Fruit fly (Drosophila melanogaster) Kc167 (cell line): ENCODE measurements around the gene IA-2.

Source experiments
- Myc ChIP-seq: fragments of >200 bp; optimal IDR thresholded peaks from 2 replicates; lab custom pipeline; 2017; ENCODE audit warnings: missing external identifiers
- Sin3A ChIP-seq: fragments of >200 bp; optimal IDR thresholded peaks from 2 replicates; lab custom pipeline; 2018; ENCODE audit warnings: missing external identifiers
- h ChIP-seq: fragments of >200 bp; optimal IDR thresholded peaks from 3 replicates; lab custom pipeline; 2018; ENCODE audit warnings: missing external identifiers
- insv ChIP-seq: fragments of >200 bp; optimal IDR thresholded peaks from 3 replicates; lab custom pipeline; 2018; ENCODE audit warnings: missing external identifiers
- psq ChIP-seq: fragments of >200 bp; optimal IDR thresholded peaks from 2 replicates; lab custom pipeline; 2017; ENCODE audit warnings: missing external identifiers
- ttk ChIP-seq: sonication (Bioruptor generic); optimal IDR thresholded peaks from 2 replicates; lab custom pipeline; 2017; ENCODE audit warnings: missing external identifiers

Gene IA-2

dm6 chr2L:1049361-1049760, 1.5 kb upstream of the IA-2 start:
- TF ChIP-seq h (lab: Kevin White, UChicago) (no peak), Sin3A (no peak), ttk (lab: Kevin White, UChicago) (no peak), psq (lab: Kevin White, UChicago) (no peak), Myc (lab: Kevin White, UChicago) (no peak), insv (lab: Kevin White, UChicago) (no peak)

- no peak for TF ChIP-seq psq (lab: Kevin White, UChicago)
- TF ChIP-seq insv (lab: Kevin White, UChicago) = no peak
These were observed 993 bp upstream of the IA-2 start for dm6 chr2L:1048846-1049245.

- TF ChIP-seq h (lab: Kevin White, UChicago) (no peak), insv (lab: Kevin White, UChicago) (no peak), Sin3A (no peak), Myc (lab: Kevin White, UChicago) (no peak), ttk (lab: Kevin White, UChicago) (no peak), psq (lab: Kevin White, UChicago) (no peak)
These were observed 574 bp upstream of the IA-2 start for dm6 chr2L:1048427-1048826.

dm6 chr2L:1047245-1047644, 608 bp downstream of the IA-2 start:
- no peak for TF ChIP-seq psq (lab: Kevin White, UChicago)
- no peak for TF ChIP-seq insv (lab: Kevin White, UChicago)
- no peak for TF ChIP-seq h (lab: Kevin White, UChicago)
- no peak for TF ChIP-seq Sin3A
- no peak for TF ChIP-seq Myc (lab: Kevin White, UChicago)
- no peak for TF ChIP-seq ttk (lab: Kevin White, UChicago)

- no peak for TF ChIP-seq psq (lab: Kevin White, UChicago)
These were observed 4.5 kb downstream of the IA-2 start for dm6 chr2L:1043195-1043990.

- no peak for TF ChIP-seq insv (lab: Kevin White, UChicago)
- no peak for TF ChIP-seq ttk (lab: Kevin White, UChicago)
- no peak for TF ChIP-seq psq (lab: Kevin White, UChicago)
- no peak for TF ChIP-seq Myc (lab: Kevin White, UChicago)
- no peak for TF ChIP-seq Sin3A
- no peak for TF ChIP-seq h (lab: Kevin White, UChicago)
These were observed 11.0 kb downstream of the IA-2 start, which contains the start of gene gNacalpha for dm6 chr2L:1036811-1037296. Gene gNacalpha (plus strand): TSS chr2L:1037246.

dm6 chr2L:1026797-1027196, 21.1 kb downstream of the IA-2 start, which contains the start of gene CG4375:
Gene CG4375 (minus strand): TSS chr2L:1026897.
- TF ChIP-seq psq (lab: Kevin White, UChicago) (no peak), Myc (lab: Kevin White, UChicago) (no peak), ttk (lab: Kevin White, UChicago) (no peak), h (lab: Kevin White, UChicago) (no peak), Sin3A (no peak), insv (lab: Kevin White, UChicago) (no peak)

- TF ChIP-seq insv (lab: Kevin White, UChicago) (no peak), Myc (lab: Kevin White, UChicago) (no peak), psq (lab: Kevin White, UChicago) (no peak), ttk (lab: Kevin White, UChicago) (no peak)
These were observed 38.9 kb downstream of the IA-2 start for dm6 chr2L:1008923-1009322.

dm6 chr2L:1007840-1008241, 40.0 kb downstream of the IA-2 start:
- TF ChIP-seq Sin3A = no peak
- no peak for TF ChIP-seq h (lab: Kevin White, UChicago)
- no peak for TF ChIP-seq ttk (lab: Kevin White, UChicago)

dm6 chr2L:1007142-1007839, 40.6 kb downstream of the IA-2 start:
- TF ChIP-seq insv (lab: Kevin White, UChicago) (no peak), ttk (lab: Kevin White, UChicago) (no peak), Myc (lab: Kevin White, UChicago) (no peak), h (lab: Kevin White, UChicago) (no peak), Sin3A (no peak), psq (lab: Kevin White, UChicago) (no peak)

- TF ChIP-seq h (lab: Kevin White, UChicago) (no peak), insv (lab: Kevin White, UChicago) (no peak), psq (lab: Kevin White, UChicago) (no peak), ttk (lab: Kevin White, UChicago) (no peak), Myc (lab: Kevin White, UChicago) (no peak), Sin3A (no peak)
These were observed 41.3 kb downstream of the IA-2 start for dm6 chr2L:1006516-1006915.

dm6 chr2L:974105-974504, 73.7 kb downstream of the IA-2 start:
- TF ChIP-seq psq (lab: Kevin White, UChicago) (no peak), Myc (lab: Kevin White, UChicago) (no peak), ttk (lab: Kevin White, UChicago) (no peak), h (lab: Kevin White, UChicago) (no peak), insv (lab: Kevin White, UChicago) (no peak)
